Worm (Caenorhabditis elegans) whole organism, L2 larva: Measurements from ENCODE around the gene psd-1.
A peak's percentile ranks its signal among the peaks of the same experiment; 100 is the strongest.

Experiments
- C34F6.9 ChIP-seq: fragments of 150-350 bp; optimal IDR thresholded peaks from 2 replicates; lab custom pipeline; 2014; ENCODE audit warnings: missing biosample characterization, missing genetic modification characterization
- F13H6.1 ChIP-seq: sonication (generic microtip); optimal IDR thresholded peaks from 2 replicates; lab custom pipeline; 2016; ENCODE audit warnings: missing genetic modification characterization, missing compliant biosample characterization
- Y55F3AM.14 ChIP-seq: fragments of 200-800 bp; sonication (Bioruptor generic); optimal IDR thresholded peaks from 2 replicates; lab custom pipeline; 2018; ENCODE audit warnings: mild to moderate bottlenecking, missing genetic modification characterization, missing compliant biosample characterization
- alr-1 ChIP-seq: fragments of 150-350 bp; optimal IDR thresholded peaks from 2 replicates; lab custom pipeline; 2014; ENCODE audit warnings: missing biosample characterization, missing genetic modification characterization
- ama-1 ChIP-seq: fragments of 150-350 bp; optimal IDR thresholded peaks from 2 replicates; lab custom pipeline; 2018; ENCODE audit warnings: inconsistent platforms
- blmp-1 ChIP-seq: sonication (generic microtip); optimal IDR thresholded peaks from 2 replicates; lab custom pipeline; 2017; ENCODE audit warnings: missing genetic modification characterization, mild to moderate bottlenecking, missing compliant biosample characterization, antibody characterized with exemption, moderate library complexity; ENCODE audit not compliant: insufficient read depth
- ceh-16 ChIP-seq: fragments of 150-350 bp; optimal IDR thresholded peaks from 2 replicates; lab custom pipeline; 2014; ENCODE audit warnings: missing biosample characterization, missing genetic modification characterization
- ceh-82 ChIP-seq: fragments of 150-350 bp; optimal IDR thresholded peaks from 2 replicates; lab custom pipeline; 2014; ENCODE audit warnings: missing biosample characterization, missing genetic modification characterization
- dmd-4 ChIP-seq: sonication (generic microtip); optimal IDR thresholded peaks from 2 replicates; lab custom pipeline; 2017; ENCODE audit warnings: missing biosample characterization, missing genetic modification characterization
- egl-27 ChIP-seq: sonication (generic microtip); optimal IDR thresholded peaks from 3 replicates; lab custom pipeline; 2017; ENCODE audit warnings: missing biosample characterization, missing genetic modification reagents, missing genetic modification characterization
- elt-1 ChIP-seq: fragments of 150-350 bp; optimal IDR thresholded peaks from 2 replicates; lab custom pipeline; 2014; ENCODE audit warnings: missing biosample characterization, missing genetic modification characterization
- fos-1 ChIP-seq: fragments of 150-350 bp; optimal IDR thresholded peaks from 2 replicates; lab custom pipeline; 2014; ENCODE audit warnings: missing biosample characterization, missing genetic modification characterization
- lin-11 ChIP-seq: fragments of 150-350 bp; sonication (generic microtip); optimal IDR thresholded peaks from 2 replicates; lab custom pipeline; 2014; ENCODE audit warnings: missing biosample characterization, missing genetic modification characterization, inconsistent platforms, mixed read lengths
- lin-13 ChIP-seq: fragments of 150-350 bp; optimal IDR thresholded peaks from 2 replicates; lab custom pipeline; 2014; ENCODE audit warnings: missing biosample characterization, missing genetic modification reagents, missing genetic modification characterization
- lsy-2 ChIP-seq, 2 experiments: fragments of 150-350 bp in 1 of 2; sonication (generic microtip) in 1 of 2; optimal IDR thresholded peaks; 2 replicates each; lab custom pipeline; 2014 to 2017; ENCODE audit warnings: missing biosample characterization in 2 of 2, missing genetic modification characterization in 2 of 2
- mab-5 ChIP-seq: fragments of 150-350 bp; optimal IDR thresholded peaks from 2 replicates; lab custom pipeline; 2014; ENCODE audit warnings: missing biosample characterization, missing genetic modification characterization
- mdl-1 ChIP-seq, 2 experiments: fragments of 150-350 bp in 1 of 2; sonication (generic microtip) in 1 of 2; optimal IDR thresholded peaks; 2 replicates each; lab custom pipeline; 2017; ENCODE audit warnings: missing biosample characterization in 2 of 2, missing genetic modification characterization in 2 of 2
- nhr-11 ChIP-seq: fragments of 150-350 bp; optimal IDR thresholded peaks from 2 replicates; lab custom pipeline; 2014; ENCODE audit warnings: missing biosample characterization, missing genetic modification characterization
- nhr-129 ChIP-seq: fragments of 150-350 bp; optimal IDR thresholded peaks from 2 replicates; lab custom pipeline; 2014; ENCODE audit warnings: missing biosample characterization, missing genetic modification characterization
- nhr-21 ChIP-seq: fragments of 150-350 bp; optimal IDR thresholded peaks from 2 replicates; lab custom pipeline; 2014; ENCODE audit warnings: missing biosample characterization, missing genetic modification characterization
- nhr-23 ChIP-seq: fragments of 150-350 bp; optimal IDR thresholded peaks from 2 replicates; lab custom pipeline; 2014; ENCODE audit warnings: missing biosample characterization, missing genetic modification reagents, missing genetic modification characterization
- nhr-237 ChIP-seq: fragments of 150-350 bp; optimal IDR thresholded peaks from 2 replicates; lab custom pipeline; 2014; ENCODE audit warnings: missing biosample characterization, missing genetic modification characterization
- nhr-25 ChIP-seq: fragments of 150-350 bp; sonication (generic microtip); optimal IDR thresholded peaks from 3 replicates; lab custom pipeline; 2014; ENCODE audit warnings: missing biosample characterization, missing genetic modification characterization
- nhr-6 ChIP-seq: fragments of 150-350 bp; optimal IDR thresholded peaks from 2 replicates; lab custom pipeline; 2014; ENCODE audit warnings: missing biosample characterization, missing genetic modification characterization
- peb-1 ChIP-seq: fragments of 150-350 bp; optimal IDR thresholded peaks from 2 replicates; lab custom pipeline; 2014; ENCODE audit warnings: missing biosample characterization, missing genetic modification characterization
- sem-4 ChIP-seq: fragments of 150-350 bp; optimal IDR thresholded peaks from 2 replicates; lab custom pipeline; 2014; ENCODE audit warnings: missing biosample characterization, missing genetic modification reagents, missing genetic modification characterization
- skn-1 ChIP-seq: sonication (generic microtip); optimal IDR thresholded peaks from 2 replicates; lab custom pipeline; 2017; ENCODE audit warnings: missing biosample characterization, missing genetic modification characterization
- sma-3 ChIP-seq: sonication (generic microtip); optimal IDR thresholded peaks from 2 replicates; lab custom pipeline; 2016; ENCODE audit warnings: missing genetic modification reagents, missing genetic modification characterization, missing compliant biosample characterization
- sma-9 ChIP-seq, 2 experiments: fragments of 150-350 bp in 1 of 2; sonication (generic microtip) in 1 of 2; optimal IDR thresholded peaks; 2 replicates each; lab custom pipeline; 2014 to 2016; ENCODE audit warnings: missing genetic modification characterization in 2 of 2, mild to moderate bottlenecking in 1 of 2, missing biosample characterization in 1 of 2, missing compliant biosample characterization in 1 of 2, missing genetic modification reagents in 1 of 2, moderate library complexity in 1 of 2
- snpc-4 ChIP-seq: fragments of 150-350 bp; optimal IDR thresholded peaks from 2 replicates; lab custom pipeline; 2014; ENCODE audit warnings: missing biosample characterization, missing genetic modification characterization
- unc-39 ChIP-seq: fragments of 150-350 bp; optimal IDR thresholded peaks from 2 replicates; lab custom pipeline; 2014; ENCODE audit warnings: missing biosample characterization, missing genetic modification characterization
- unc-62 ChIP-seq: fragments of 150-350 bp; optimal IDR thresholded peaks from 2 replicates; lab custom pipeline; 2014; ENCODE audit warnings: missing biosample characterization, missing genetic modification reagents, missing genetic modification characterization
- ztf-1 ChIP-seq: fragments of 200-800 bp; sonication (Bioruptor generic); conservative IDR thresholded peaks from 2 replicates; pipeline ENCODE4 v1.3.6; 2022; ENCODE audit warnings: missing genetic modification characterization, missing compliant biosample characterization
- ztf-11 ChIP-seq: sonication (generic microtip); optimal IDR thresholded peaks from 2 replicates; lab custom pipeline; 2017; ENCODE audit warnings: missing biosample characterization, missing genetic modification characterization
- ztf-4 ChIP-seq: fragments of 150-350 bp; optimal IDR thresholded peaks from 2 replicates; lab custom pipeline; 2014; ENCODE audit warnings: missing biosample characterization, missing genetic modification characterization

The psd-1 gene

DNA sequence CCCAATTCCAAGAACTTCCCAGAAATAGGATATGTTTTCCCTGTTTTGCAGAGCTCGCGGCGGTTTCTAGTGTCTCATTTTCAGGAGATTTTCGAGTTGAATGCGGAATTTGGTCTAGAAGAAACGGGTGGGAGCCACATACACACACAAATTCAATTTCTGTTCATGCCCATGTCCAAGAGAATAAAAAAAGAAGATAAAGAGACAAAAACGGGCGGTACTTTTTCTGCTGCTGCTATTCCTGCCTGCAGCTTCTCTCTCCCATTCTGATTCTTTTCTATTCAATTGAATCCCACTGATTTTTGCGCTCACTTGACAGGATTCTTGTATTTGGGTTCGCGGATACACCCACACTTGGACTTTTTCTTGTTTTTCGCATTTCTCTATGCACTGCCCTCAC lies 12.6 kb downstream of the psd-1 start:
- TF ChIP-seq mab-5 (tag; lab: Kevin White, UChicago), result no peak
- no peak for TF ChIP-seq ztf-1 (GFP tag; lab: Robert Waterston, UW)
- TF ChIP-seq sma-3 (GFP tag; lab: Kevin White, UChicago), result no peak
- no peak for TF ChIP-seq nhr-129
- no peak for TF ChIP-seq nhr-25 (tag; lab: Kevin White, UChicago)
- TF ChIP-seq ceh-82 (tag; lab: Kevin White, UChicago), result no peak
- no peak for TF ChIP-seq nhr-11 (tag; lab: Kevin White, UChicago)
- TF ChIP-seq lin-13, result no peak
- TF ChIP-seq sma-9 (GFP tag; optimal IDR thresholded peaks at IDR 0.05; lab: Kevin White, UChicago), result no peak
- no peak for TF ChIP-seq sma-9 (tag; optimal IDR thresholded peaks at IDR 0.05; lab: Kevin White, UChicago)
- TF ChIP-seq egl-27, result no peak
- no peak for TF ChIP-seq snpc-4 (tag; lab: Kevin White, UChicago)
- TF ChIP-seq nhr-23 (tag; lab: Kevin White, UChicago), result no peak
- no peak for TF ChIP-seq unc-39 (tag; lab: Kevin White, UChicago)

DNA sequence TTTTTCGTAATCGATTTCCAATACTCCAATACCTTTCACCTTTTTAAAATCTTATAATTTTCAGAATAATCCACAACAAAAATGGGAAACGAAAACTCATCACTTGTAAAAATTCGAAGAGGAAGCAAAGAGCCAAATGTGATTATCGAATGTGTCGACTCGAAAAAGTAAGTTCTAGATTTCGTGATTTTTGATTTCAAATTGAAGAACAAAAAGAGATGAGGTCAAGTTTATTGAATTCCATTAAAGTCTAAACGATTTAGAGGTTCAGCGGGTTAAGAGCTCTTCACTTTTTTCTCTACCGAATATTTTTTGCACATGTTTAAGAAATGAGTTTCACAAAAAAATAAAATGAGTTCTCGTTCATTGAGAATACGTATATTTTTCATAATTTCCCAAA lies 16.3 kb downstream of the psd-1 start, which contains the start of gene B0361.4:
Gene B0361.4 (plus strand): TSS at position 61 of the 400 bp plus-strand sequence.
- TF ChIP-seq Y55F3AM.14 (GFP tag; lab: Kevin White, UChicago), result no peak
- TF ChIP-seq nhr-237 (tag; lab: Kevin White, UChicago), result no peak
- no peak for TF ChIP-seq egl-27
- no peak for TF ChIP-seq alr-1
- TF ChIP-seq peb-1 (tag; lab: Kevin White, UChicago), result no peak
- no peak for TF ChIP-seq nhr-25 (tag; lab: Kevin White, UChicago)
- TF ChIP-seq sem-4 (tag; lab: Kevin White, UChicago), result no peak
- no peak for TF ChIP-seq C34F6.9 (tag; lab: Kevin White, UChicago)
- no peak for TF ChIP-seq unc-62 (GFP tag; lab: Kevin White, UChicago)
- no peak for TF ChIP-seq nhr-11 (tag; lab: Kevin White, UChicago)
- TF ChIP-seq ztf-4, result no peak
- TF ChIP-seq nhr-129, result no peak

- TF ChIP-seq nhr-25 (tag; lab: Kevin White, UChicago), result no peak
- TF ChIP-seq lin-13, result no peak
- TF ChIP-seq sma-9 (GFP tag; optimal IDR thresholded peaks at IDR 0.05; lab: Kevin White, UChicago), result peak; percentile 41
- no peak for TF ChIP-seq sma-9 (tag; optimal IDR thresholded peaks at IDR 0.05; lab: Kevin White, UChicago)
- TF ChIP-seq nhr-21 (tag; lab: Kevin White, UChicago), result no peak
- TF ChIP-seq lin-11 (tag; lab: Kevin White, UChicago), result no peak
- TF ChIP-seq skn-1 (tag; lab: Kevin White, UChicago), result no peak
- TF ChIP-seq mdl-1 (tag; optimal IDR thresholded peaks at IDR 0.05; lab: Kevin White, UChicago), result no peak
- no peak for TF ChIP-seq sma-3 (GFP tag; lab: Kevin White, UChicago)
- TF ChIP-seq ztf-11 (tag; lab: Kevin White, UChicago), result no peak
- no peak for TF ChIP-seq nhr-6 (tag; lab: Kevin White, UChicago)
- TF ChIP-seq blmp-1, result no peak
- TF ChIP-seq fos-1 (tag; lab: Kevin White, UChicago), result no peak
- no peak for TF ChIP-seq ama-1 (lab: Kevin White, UChicago)
- TF ChIP-seq F13H6.1 (tag; lab: Kevin White, UChicago), result no peak
- TF ChIP-seq lsy-2 (tag; optimal IDR thresholded peaks at IDR 0.05; lab: Kevin White, UChicago), result peak in 1 of 2 experiments; percentile 21
These were observed 21.5 kb downstream of the psd-1 start for ce11 chrIII:7253669-7254068.

DNA sequence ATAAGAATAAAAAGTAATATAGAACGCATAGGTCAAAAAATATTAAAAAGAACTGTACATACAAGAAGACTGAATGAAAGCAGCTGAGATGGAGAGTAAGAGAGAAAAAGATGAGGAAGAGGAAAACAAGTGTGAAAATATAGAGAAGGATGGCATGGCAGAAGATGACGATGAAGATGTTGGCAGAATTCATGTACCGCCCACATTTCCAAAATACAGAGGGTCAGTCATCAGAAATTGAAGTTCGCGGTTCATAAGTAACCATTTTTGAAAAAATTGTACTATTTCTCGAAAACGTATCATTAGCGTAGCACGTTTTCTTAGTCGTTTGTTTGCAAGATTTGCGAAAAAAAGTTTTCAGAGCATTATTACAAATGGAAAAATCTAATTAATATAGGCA lies 27.5 kb downstream of the psd-1 start, which contains the start of gene zmp-6:
Gene zmp-6 (minus strand): TSS at position 101 of the 400 bp plus-strand sequence.
- no peak for TF ChIP-seq skn-1 (tag; lab: Kevin White, UChicago)
- TF ChIP-seq ceh-16 (tag; lab: Kevin White, UChicago), result no peak
- TF ChIP-seq nhr-11 (tag; lab: Kevin White, UChicago), result no peak
- TF ChIP-seq elt-1 (tag; lab: Kevin White, UChicago), result no peak
- no peak for TF ChIP-seq ztf-4
- no peak for TF ChIP-seq dmd-4
- TF ChIP-seq alr-1, result no peak
- no peak for TF ChIP-seq F13H6.1 (tag; lab: Kevin White, UChicago)
